Fruit fly (Drosophila melanogaster): ENCODE data around the gene CG13994.

Gene CG13994

dm6 chr2L:6074314-6074713 lies 11.5 kb downstream of the CG13994 start (continued):
- no peak for TF ChIP-seq CG15073 (GFP tag; optimal IDR thresholded peaks at IDR 0.05)
- TF ChIP-seq CG1792 (GFP tag; optimal IDR thresholded peaks at IDR 0.05): no peak
- TF ChIP-seq Med (GFP tag): peak; percentile 60
- no peak for TF ChIP-seq CG4707 (GFP tag; optimal IDR thresholded peaks at IDR 0.05)
- no peak for TF ChIP-seq CG9215 (GFP tag; IDR thresholded peaks at IDR 0.05)
- no peak for TF ChIP-seq TFAM (GFP tag; optimal IDR thresholded peaks at IDR 0.05)
- TF ChIP-seq pros (GFP tag; optimal IDR thresholded peaks at IDR 0.05): peak; percentile 28
- no peak for TF ChIP-seq zen2 (GFP tag; IDR thresholded peaks at IDR 0.05; ENCODE audit: partially characterized antibody)
- no peak for TF ChIP-seq bbx (GFP tag; IDR thresholded peaks at IDR 0.05; ENCODE audit: partially characterized antibody)
- TF ChIP-seq jigr1 (GFP tag; IDR thresholded peaks at IDR 0.05): no peak
- TF ChIP-seq CG5953 (GFP tag; IDR thresholded peaks at IDR 0.05): no peak
- TF ChIP-seq Asciz (GFP tag; optimal IDR thresholded peaks at IDR 0.05): no peak
- TF ChIP-seq kni (GFP tag; optimal IDR thresholded peaks at IDR 0.05): peak; percentile 52
- no peak for TF ChIP-seq nom (GFP tag; optimal IDR thresholded peaks at IDR 0.05)
- TF ChIP-seq CG7357 (GFP tag; IDR thresholded peaks at IDR 0.05): no peak
- TF ChIP-seq CG12299 (tag; optimal IDR thresholded peaks at IDR 0.05): no peak
- no peak for TF ChIP-seq Poxn (GFP tag; IDR thresholded peaks at IDR 0.05)
- no peak for TF ChIP-seq pb (GFP tag; optimal IDR thresholded peaks at IDR 0.05)
- no peak for TF ChIP-seq CG12155 (GFP tag; optimal IDR thresholded peaks at IDR 0.05)
- no peak for TF ChIP-seq Eip74EF (GFP tag; optimal IDR thresholded peaks at IDR 0.05)
- peak; percentile 35; the same call in 1 of the 2 replicates for TF ChIP-seq seq (GFP tag; IDR thresholded peaks at IDR 0.05)
- TF ChIP-seq trem (tag; optimal IDR thresholded peaks at IDR 0.05): no peak
- no peak for TF ChIP-seq btn (GFP tag; optimal IDR thresholded peaks at IDR 0.05)
- TF ChIP-seq wor (GFP tag; IDR thresholded peaks at IDR 0.05): no peak
- TF ChIP-seq H15 (GFP tag; IDR thresholded peaks at IDR 0.05): no peak
- TF ChIP-seq wek (GFP tag; optimal IDR thresholded peaks at IDR 0.05): no peak
- TF ChIP-seq Xbp1 (GFP tag; optimal IDR thresholded peaks at IDR 0.05): no peak
- TF ChIP-seq bsh (GFP tag; optimal IDR thresholded peaks at IDR 0.05): no peak
- TF ChIP-seq Deaf1 (tag; optimal IDR thresholded peaks at IDR 0.05): peak; percentile 43
- TF ChIP-seq CG6689 (GFP tag; IDR thresholded peaks at IDR 0.05): no peak
- TF ChIP-seq Gug (GFP tag; IDR thresholded peaks at IDR 0.05): no peak
- TF ChIP-seq CG2889 (GFP tag; IDR thresholded peaks at IDR 0.05): 0 out of 3 replicates have a peak, but pooled peaks have one; percentile 19
- TF ChIP-seq Ets65A (GFP tag): no peak
- TF ChIP-seq wdn (GFP tag; IDR thresholded peaks at IDR 0.05): no peak
- TF ChIP-seq CG3281 (GFP tag; optimal IDR thresholded peaks at IDR 0.05): no peak
- no peak for TF ChIP-seq chm (GFP tag; IDR thresholded peaks at IDR 0.05)
- TF ChIP-seq Sox100B (GFP tag; optimal IDR thresholded peaks at IDR 0.05): no peak
- no peak for TF ChIP-seq da (GFP tag; optimal IDR thresholded peaks at IDR 0.05)
- TF ChIP-seq cg (GFP tag; optimal IDR thresholded peaks at IDR 0.05): peak; percentile 2
- no peak for TF ChIP-seq amos (GFP tag; IDR thresholded peaks at IDR 0.05; ENCODE audit: partially characterized antibody)
- no peak for TF ChIP-seq CG9797 (GFP tag; optimal IDR thresholded peaks at IDR 0.05)
- TF ChIP-seq CG13123 (GFP tag; optimal IDR thresholded peaks at IDR 0.05): no peak
- TF ChIP-seq croc (GFP tag; conservative IDR thresholded peaks at IDR 0.05): no peak
- TF ChIP-seq CG32772 (GFP tag; IDR thresholded peaks at IDR 0.05): peak; percentile 46; the same call in 1 of the 2 replicates
- no peak for TF ChIP-seq Sry-β (GFP tag; optimal IDR thresholded peaks at IDR 0.05)
- TF ChIP-seq BEAF-32 (GFP tag; optimal IDR thresholded peaks at IDR 0.05): no peak
- TF ChIP-seq CG6272 (GFP tag; IDR thresholded peaks at IDR 0.05): no peak
- no peak for TF ChIP-seq hkb (optimal IDR thresholded peaks at IDR 0.05)
- 0 out of 2 replicates have a peak, but pooled peaks have one; percentile 21 for TF ChIP-seq hkb (GFP tag; IDR thresholded peaks at IDR 0.05)
- TF ChIP-seq B-H1 (GFP tag; IDR thresholded peaks at IDR 0.05): no peak
- no peak for TF ChIP-seq Hey (tag; optimal IDR thresholded peaks at IDR 0.05)
- TF ChIP-seq sqz (GFP tag; optimal IDR thresholded peaks at IDR 0.05): peak; percentile 72

Data from whole organism, embryonic.